Worm (Caenorhabditis elegans) whole organism, L3 larva: ENCODE data around the gene F33C8.2.

ENCODE experiments used
- R02D3.7 ChIP-seq: fragments of 150-350 bp; optimal IDR thresholded peaks from 2 replicates; lab custom pipeline; 2014; ENCODE audit warnings: missing biosample characterization, missing genetic modification characterization
- aly-2 ChIP-seq: fragments of 150-350 bp; optimal IDR thresholded peaks from 2 replicates; lab custom pipeline; 2014; ENCODE audit warnings: missing biosample characterization, missing genetic modification characterization
- ceh-16 ChIP-seq: sonication (generic microtip); optimal IDR thresholded peaks from 2 replicates; lab custom pipeline; 2017; ENCODE audit warnings: missing biosample characterization, missing genetic modification characterization
- ceh-28 ChIP-seq: fragments of 150-350 bp; optimal IDR thresholded peaks from 2 replicates; lab custom pipeline; 2014; ENCODE audit warnings: missing biosample characterization, missing genetic modification reagents, missing genetic modification characterization
- ceh-82 ChIP-seq: fragments of 150-350 bp; optimal IDR thresholded peaks from 2 replicates; lab custom pipeline; 2014; ENCODE audit warnings: missing biosample characterization, missing genetic modification characterization
- egl-27 ChIP-seq: sonication (generic microtip); optimal IDR thresholded peaks from 4 replicates; lab custom pipeline; 2017; ENCODE audit warnings: missing biosample characterization, missing genetic modification reagents, missing genetic modification characterization
- egl-5 ChIP-seq: fragments of 150-350 bp; optimal IDR thresholded peaks from 2 replicates; lab custom pipeline; 2017; ENCODE audit warnings: missing biosample characterization, missing genetic modification reagents, missing genetic modification characterization, inconsistent platforms
- elt-1 ChIP-seq: fragments of 150-350 bp; optimal IDR thresholded peaks from 2 replicates; lab custom pipeline; 2014; ENCODE audit warnings: missing biosample characterization, missing genetic modification characterization
- elt-2 ChIP-seq: sonication (generic microtip); optimal IDR thresholded peaks from 2 replicates; lab custom pipeline; 2016; ENCODE audit warnings: missing genetic modification reagents, mild to moderate bottlenecking, missing genetic modification characterization, missing compliant biosample characterization
- eor-1 ChIP-seq, 2 experiments: fragments of 150-350 bp; optimal IDR thresholded peaks; 2 replicates each; lab custom pipeline; 2014 to 2018; ENCODE audit warnings: missing biosample characterization in 2 of 2, missing genetic modification characterization in 2 of 2
- fkh-10 ChIP-seq: sonication (generic microtip); optimal IDR thresholded peaks from 2 replicates; lab custom pipeline; 2017; ENCODE audit warnings: missing biosample characterization, missing genetic modification reagents, missing genetic modification characterization
- fkh-2 ChIP-seq: fragments of 150-350 bp; optimal IDR thresholded peaks from 2 replicates; lab custom pipeline; 2014; ENCODE audit warnings: missing biosample characterization, missing genetic modification reagents, missing genetic modification characterization
- fos-1 ChIP-seq: fragments of 150-350 bp; optimal IDR thresholded peaks from 2 replicates; lab custom pipeline; 2014; ENCODE audit warnings: missing biosample characterization, missing genetic modification characterization
- hmg-11 ChIP-seq: sonication (generic microtip); optimal IDR thresholded peaks from 2 replicates; lab custom pipeline; 2016; ENCODE audit warnings: missing genetic modification characterization, missing compliant biosample characterization
- jun-1 ChIP-seq: fragments of 150-350 bp; optimal IDR thresholded peaks from 2 replicates; lab custom pipeline; 2014; ENCODE audit warnings: missing biosample characterization, missing genetic modification reagents, missing genetic modification characterization
- lin-39 ChIP-seq: fragments of 150-350 bp; optimal IDR thresholded peaks from 2 replicates; lab custom pipeline; 2018; ENCODE audit warnings: missing biosample characterization, missing genetic modification reagents, missing genetic modification characterization
- lsy-12 ChIP-seq: sonication (generic microtip); optimal IDR thresholded peaks from 2 replicates; lab custom pipeline; 2016; ENCODE audit warnings: mild to moderate bottlenecking, missing genetic modification characterization, missing compliant biosample characterization
- nfya-1 ChIP-seq: sonication (generic microtip); optimal IDR thresholded peaks from 2 replicates; lab custom pipeline; 2017; ENCODE audit warnings: missing genetic modification characterization, mild to moderate bottlenecking, missing compliant biosample characterization, antibody characterized with exemption, moderate library complexity; ENCODE audit not compliant: insufficient read depth
- nhr-11 ChIP-seq: fragments of 150-350 bp; optimal IDR thresholded peaks from 2 replicates; lab custom pipeline; 2014; ENCODE audit warnings: missing biosample characterization, missing genetic modification characterization
- nhr-12 ChIP-seq: fragments of 150-350 bp; optimal IDR thresholded peaks from 2 replicates; lab custom pipeline; 2014; ENCODE audit warnings: missing biosample characterization, missing genetic modification characterization
- nhr-23 ChIP-seq: fragments of 150-350 bp; optimal IDR thresholded peaks from 2 replicates; lab custom pipeline; 2014; ENCODE audit warnings: missing biosample characterization, missing genetic modification reagents, missing genetic modification characterization
- nhr-25 ChIP-seq: sonication (generic microtip); optimal IDR thresholded peaks from 2 replicates; lab custom pipeline; 2017; ENCODE audit warnings: missing biosample characterization, missing genetic modification characterization
- nhr-67 ChIP-seq: fragments of 150-350 bp; optimal IDR thresholded peaks from 2 replicates; lab custom pipeline; 2014; ENCODE audit warnings: missing biosample characterization, missing genetic modification characterization
- skn-1 ChIP-seq: fragments of 150-350 bp; optimal IDR thresholded peaks from 2 replicates; lab custom pipeline; 2014; ENCODE audit warnings: missing biosample characterization, missing genetic modification characterization
- snpc-4 ChIP-seq: fragments of 150-350 bp; optimal IDR thresholded peaks from 2 replicates; lab custom pipeline; 2014; ENCODE audit warnings: missing biosample characterization, missing genetic modification characterization
- tbx-2 ChIP-seq: sonication (generic microtip); optimal IDR thresholded peaks from 2 replicates; lab custom pipeline; 2016; ENCODE audit warnings: mild to moderate bottlenecking, missing genetic modification characterization, missing compliant biosample characterization
- unc-39 ChIP-seq: sonication (generic microtip); optimal IDR thresholded peaks from 4 replicates; lab custom pipeline; 2017; ENCODE audit warnings: missing biosample characterization, missing genetic modification characterization
- unc-62 ChIP-seq: fragments of 150-350 bp; sonication (generic microtip); optimal IDR thresholded peaks from 4 replicates; lab custom pipeline; 2014; ENCODE audit warnings: missing biosample characterization, missing genetic modification reagents, missing genetic modification characterization
- zag-1 ChIP-seq: fragments of 150-350 bp; optimal IDR thresholded peaks from 2 replicates; lab custom pipeline; 2014; ENCODE audit warnings: missing biosample characterization, missing genetic modification characterization
- ztf-4 ChIP-seq: fragments of 150-350 bp; optimal IDR thresholded peaks from 2 replicates; lab custom pipeline; 2014; ENCODE audit warnings: missing biosample characterization, missing genetic modification characterization

F33C8.2 gene

DNA sequence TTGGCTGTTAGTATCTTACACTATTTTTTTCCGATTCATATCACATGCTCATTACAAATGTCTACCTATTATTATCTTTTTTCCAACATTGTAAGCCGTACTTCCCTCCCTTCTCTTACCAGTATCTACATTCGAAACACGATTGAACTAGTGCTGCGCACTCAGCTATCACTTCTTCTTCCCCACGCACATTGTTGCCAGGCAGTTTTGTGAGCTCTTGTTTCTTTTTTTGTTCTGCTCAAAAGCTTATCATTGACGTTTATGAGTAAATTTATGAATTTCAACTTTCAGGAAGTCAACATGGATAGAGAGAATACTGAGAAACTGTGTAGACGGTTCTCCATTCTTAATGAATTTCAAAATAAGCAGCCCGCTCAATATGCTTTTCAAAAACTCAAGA, at the start of gene F33C8.2:
Gene F33C8.2, plus strand, starts transcription at position 301 of the 400 bp plus-strand sequence.
- no peak for TF ChIP-seq fkh-2
- no peak for TF ChIP-seq jun-1 (tag; lab: Kevin White, UChicago)
- no peak for TF ChIP-seq elt-1
- no peak for TF ChIP-seq ceh-82 (tag; lab: Kevin White, UChicago)
- no peak for TF ChIP-seq ceh-28 (tag; lab: Kevin White, UChicago)
- TF ChIP-seq lsy-12 (tag; lab: Kevin White, UChicago) = no peak
- TF ChIP-seq hmg-11 (tag; lab: Kevin White, UChicago) = no peak
- TF ChIP-seq unc-62 (GFP tag; lab: Kevin White, UChicago) = no peak
- TF ChIP-seq nhr-67 = no peak
- TF ChIP-seq tbx-2 (tag; lab: Kevin White, UChicago) = no peak
- TF ChIP-seq R02D3.7 = no peak
- TF ChIP-seq egl-27 (tag; lab: Kevin White, UChicago) = no peak
- TF ChIP-seq eor-1 (tag; optimal IDR thresholded peaks at IDR 0.05; lab: Kevin White, UChicago) = no peak
- no peak for TF ChIP-seq nhr-23 (tag; lab: Kevin White, UChicago)
- no peak for TF ChIP-seq nhr-12 (tag; lab: Kevin White, UChicago)
- TF ChIP-seq elt-2 = no peak

- peak; percentile 72 for TF ChIP-seq egl-5 (tag; lab: Kevin White, UChicago)
- no peak for TF ChIP-seq nhr-11 (tag; lab: Kevin White, UChicago)
- no peak for TF ChIP-seq nhr-25 (tag; lab: Kevin White, UChicago)
Observed at ce11 chrX:14674028-14674427, 47.2 kb upstream of the F33C8.2 start, which contains the start of gene slt-1. Gene slt-1 (plus strand): TSS chrX:14674328.

- TF ChIP-seq fos-1 (tag; lab: Kevin White, UChicago) = no peak
- no peak for TF ChIP-seq ztf-4 (tag; lab: Kevin White, UChicago)
- peak; percentile 19 for TF ChIP-seq nhr-25 (tag; lab: Kevin White, UChicago)
- peak; percentile 17 for TF ChIP-seq elt-2
- no peak for TF ChIP-seq unc-39 (tag; lab: Kevin White, UChicago)
Observed at ce11 chrX:14678983-14679382, 42.2 kb upstream of the F33C8.2 start.

DNA sequence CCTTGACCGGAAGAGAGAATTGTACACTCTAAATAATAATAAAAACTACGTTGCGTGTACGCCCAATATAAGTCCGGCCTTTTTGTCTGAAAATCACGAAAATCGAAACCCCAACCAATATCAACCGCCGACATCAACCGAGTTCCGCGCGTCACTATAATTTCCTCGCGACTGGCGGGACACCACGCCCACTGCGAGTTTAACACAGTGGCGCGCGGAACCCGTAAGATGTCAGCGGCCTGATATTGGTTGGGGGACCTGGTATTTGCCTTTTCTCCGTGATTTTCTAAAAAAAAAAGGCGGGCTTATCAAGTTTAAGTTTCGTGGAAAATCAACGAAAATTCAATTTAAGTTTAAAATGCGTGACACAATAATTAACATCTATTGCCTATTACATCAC, 40.7 kb upstream of the F33C8.2 start:
- TF ChIP-seq snpc-4 (tag; lab: Kevin White, UChicago) = peak; percentile 39
- no peak for TF ChIP-seq skn-1 (tag; lab: Kevin White, UChicago)

DNA sequence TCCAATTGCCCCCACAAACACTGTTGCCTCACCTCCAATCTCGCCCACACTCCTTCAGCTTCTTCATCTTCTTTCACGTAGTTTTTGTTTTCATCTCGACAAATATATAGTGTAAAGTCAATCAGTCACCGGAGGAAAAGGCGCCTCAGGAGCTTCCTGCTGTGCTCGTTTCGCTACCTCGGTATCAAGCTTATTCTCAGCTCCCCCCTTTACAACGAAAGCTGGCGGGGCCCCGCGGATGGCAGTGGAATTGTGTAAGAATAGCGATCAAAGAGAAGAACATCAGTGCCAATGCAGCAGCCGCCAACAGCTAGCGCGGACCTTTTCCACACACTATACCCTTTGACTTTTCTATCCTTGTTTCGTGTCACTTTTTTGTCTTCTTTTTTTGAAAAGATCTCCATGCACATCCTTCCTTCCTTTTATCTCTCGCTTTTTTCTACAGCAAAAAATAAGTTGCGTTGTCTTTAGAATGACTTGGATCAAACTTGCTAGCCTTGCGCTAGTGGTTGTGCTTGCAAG, 36.7 kb upstream of the F33C8.2 start, which contains the start of gene csq-1:
Gene csq-1, plus strand, starts transcription at position 472 of the 522 bp plus-strand sequence.
- TF ChIP-seq nfya-1 (tag; lab: Kevin White, UChicago) = peak; percentile 2
- TF ChIP-seq ceh-28 (tag; lab: Kevin White, UChicago) = no peak

ce11 chrX:14692905-14693304, 28.3 kb upstream of the F33C8.2 start, which contains the start of gene sox-3:
Gene sox-3 (minus strand): TSS chrX:14693005.
- TF ChIP-seq ceh-16 (tag; lab: Kevin White, UChicago) = no peak
- peak; percentile 51 for TF ChIP-seq nfya-1 (tag; lab: Kevin White, UChicago)

DNA sequence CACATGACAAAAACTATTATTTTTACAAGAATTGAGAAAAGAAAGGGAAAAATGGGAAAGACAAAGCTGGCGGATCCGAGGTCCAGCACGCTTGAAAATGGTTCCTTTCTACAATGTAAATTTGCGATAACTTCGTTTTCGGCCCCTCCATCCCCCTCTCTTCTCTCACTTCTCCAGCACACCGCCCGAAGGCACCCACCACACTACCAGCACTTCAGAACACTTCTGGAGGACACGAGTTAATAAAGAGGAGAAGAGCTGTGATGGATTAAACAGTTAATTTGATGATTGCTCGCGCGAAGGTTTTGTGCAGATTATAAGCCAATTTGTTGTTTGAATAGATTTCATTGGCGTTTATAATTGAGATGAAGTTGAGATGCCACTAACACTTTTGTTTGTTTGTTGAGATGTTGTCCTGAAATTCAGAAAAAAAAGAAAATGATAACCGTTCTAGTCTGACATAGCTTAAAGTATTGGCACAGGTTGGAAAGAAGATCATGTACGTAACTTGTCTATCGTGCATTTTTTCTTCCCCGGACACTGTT, 26.5 kb upstream of the F33C8.2 start:
- peak; percentile 15 for TF ChIP-seq fkh-10 (GFP tag; lab: Kevin White, UChicago)
- no peak for TF ChIP-seq lin-39 (tag; lab: Kevin White, UChicago)

DNA sequence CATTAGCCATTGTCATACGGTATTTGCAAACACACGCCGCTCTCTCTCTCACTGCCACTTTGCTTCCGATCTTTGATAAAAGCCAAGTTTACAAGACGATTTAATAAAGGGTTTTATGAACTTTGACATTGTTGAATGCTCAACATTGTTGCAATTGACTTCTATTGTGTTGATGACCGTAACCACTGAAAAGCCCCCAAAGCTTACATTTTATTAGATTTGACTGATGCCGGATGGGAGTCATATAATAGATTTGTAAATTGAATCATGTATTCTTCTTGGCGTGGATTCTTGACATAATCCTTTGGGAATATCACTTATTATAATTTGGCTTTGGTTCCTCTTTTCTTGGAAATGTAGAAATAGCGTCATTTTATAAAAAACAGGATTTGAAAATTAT, 25.3 kb upstream of the F33C8.2 start:
- no peak for TF ChIP-seq aly-2 (tag; lab: Kevin White, UChicago)
- no peak for TF ChIP-seq zag-1 (tag; lab: Kevin White, UChicago)
- no peak for TF ChIP-seq nhr-25 (tag; lab: Kevin White, UChicago)
- TF ChIP-seq fos-1 (tag; lab: Kevin White, UChicago) = no peak
- TF ChIP-seq, all 47 proteins: peak for 0
